Worm (Caenorhabditis elegans) whole organism, L3 larva: ENCODE data around the gene ttr-17.

ENCODE experiments used
- R02D3.7 ChIP-seq: fragments of 150-350 bp; optimal IDR thresholded peaks from 2 replicates; lab custom pipeline; 2014; ENCODE audit warnings: missing biosample characterization, missing genetic modification characterization
- ama-1 ChIP-seq: fragments of 150-350 bp; optimal IDR thresholded peaks from 2 replicates; lab custom pipeline; 2018
- egl-27 ChIP-seq: sonication (generic microtip); optimal IDR thresholded peaks from 4 replicates; lab custom pipeline; 2017; ENCODE audit warnings: missing biosample characterization, missing genetic modification reagents, missing genetic modification characterization
- fos-1 ChIP-seq: fragments of 150-350 bp; optimal IDR thresholded peaks from 2 replicates; lab custom pipeline; 2014; ENCODE audit warnings: missing biosample characterization, missing genetic modification characterization
- nhr-11 ChIP-seq: fragments of 150-350 bp; optimal IDR thresholded peaks from 2 replicates; lab custom pipeline; 2014; ENCODE audit warnings: missing biosample characterization, missing genetic modification characterization
- nhr-67 ChIP-seq: fragments of 150-350 bp; optimal IDR thresholded peaks from 2 replicates; lab custom pipeline; 2014; ENCODE audit warnings: missing biosample characterization, missing genetic modification characterization
- tbx-2 ChIP-seq: sonication (generic microtip); optimal IDR thresholded peaks from 2 replicates; lab custom pipeline; 2016; ENCODE audit warnings: mild to moderate bottlenecking, missing genetic modification characterization, missing compliant biosample characterization
- unc-62 ChIP-seq: fragments of 150-350 bp; sonication (generic microtip); optimal IDR thresholded peaks from 4 replicates; lab custom pipeline; 2014; ENCODE audit warnings: missing biosample characterization, missing genetic modification reagents, missing genetic modification characterization

DNA sequence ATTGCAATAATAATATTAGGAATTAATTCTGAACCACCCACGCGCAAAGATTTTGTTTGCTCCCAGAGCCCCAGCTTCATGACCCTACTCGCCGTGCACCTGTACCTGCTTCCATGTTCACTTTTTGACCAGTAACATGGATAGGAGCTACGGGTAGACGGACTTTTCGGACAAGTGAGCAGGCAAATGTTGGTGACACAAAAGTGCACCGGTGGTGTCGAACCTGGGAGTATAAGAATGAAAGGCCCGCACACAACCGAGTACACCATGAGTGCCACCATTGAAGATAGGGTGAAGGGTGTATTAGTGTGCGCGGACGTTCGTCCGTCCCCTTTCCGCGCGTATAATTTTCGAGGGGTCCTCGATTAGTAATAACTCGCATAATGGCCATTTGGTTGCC, 40.9 kb downstream of the ttr-17 start:
- TF ChIP-seq unc-62 (GFP tag; lab: Kevin White, UChicago) (no peak), fos-1 (tag; lab: Kevin White, UChicago) (no peak), R02D3.7 (tag; lab: Kevin White, UChicago) (no peak), nhr-11 (tag; lab: Kevin White, UChicago) (no peak), nhr-67 (tag; lab: Kevin White, UChicago) (no peak), tbx-2 (tag; lab: Kevin White, UChicago) (peak; percentile 43), ama-1 (lab: Kevin White, UChicago) (peak; percentile 92), egl-27 (tag; lab: Kevin White, UChicago) (no peak)
